Worm (Caenorhabditis elegans) whole organism, L4/young adult: Measurements from ENCODE around the gene Y45F10D.2.

Experiments used
- W03F9.2 ChIP-seq: fragments of 150-350 bp; optimal IDR thresholded peaks from 2 replicates; lab custom pipeline; 2014; ENCODE audit warnings: missing biosample characterization, missing genetic modification characterization
- dao-5 ChIP-seq: sonication (generic microtip); optimal IDR thresholded peaks from 2 replicates; lab custom pipeline; 2016; ENCODE audit warnings: missing genotype, missing genetic modification characterization, moderate library complexity, missing compliant biosample characterization
- him-1 ChIP-seq: sonication (generic microtip); optimal IDR thresholded peaks from 2 replicates; lab custom pipeline; 2016; ENCODE audit warnings: missing genotype, missing genetic modification reagents, missing genetic modification characterization, missing compliant biosample characterization

- no peak for TF ChIP-seq W03F9.2 (tag; lab: Kevin White, UChicago)
- no peak for TF ChIP-seq him-1 (tag; lab: Kevin White, UChicago)
- TF ChIP-seq dao-5 (tag; lab: Kevin White, UChicago), result no peak
Observed at ce11 chrIV:13807724-13808123, 33.2 kb upstream of the Y45F10D.2 start, which contains the start of gene Y45F10D.14.
